Worm (Caenorhabditis elegans): ENCODE measurements around the gene pqn-65.

ce11 chrX:4592250-4592649, 27.2 kb downstream of the pqn-65 start, which contains the start of gene flp-12:
- TF ChIP-seq nhr-237 (tag; optimal IDR thresholded peaks at IDR 0.05): no peak
- no peak for TF ChIP-seq ZK546.5 (tag; optimal IDR thresholded peaks at IDR 0.05)
- no peak for TF ChIP-seq snpc-1.2 (GFP tag; IDR thresholded peaks at IDR 0.05)
- no peak for TF ChIP-seq lin-13 (GFP tag; optimal IDR thresholded peaks at IDR 0.05)
- TF ChIP-seq dve-1 (tag; optimal IDR thresholded peaks at IDR 0.05; ENCODE audit: insufficient read depth): no peak
- TF ChIP-seq pha-4 (GFP tag; IDR thresholded peaks at IDR 0.05): no peak
- no peak for TF ChIP-seq pha-4 (tag; optimal IDR thresholded peaks at IDR 0.05)
